Worm (Caenorhabditis elegans) whole organism, L1 larva: Measurements from ENCODE around the gene W03F9.1.

Experiments used
- C04F5.9 ChIP-seq: sonication (generic microtip); optimal IDR thresholded peaks from 2 replicates; lab custom pipeline; 2016; ENCODE audit warnings: missing genetic modification characterization, missing compliant biosample characterization
- F16B12.6 ChIP-seq: fragments of 150-350 bp; optimal IDR thresholded peaks from 2 replicates; lab custom pipeline; 2014; ENCODE audit warnings: missing biosample characterization, missing genetic modification characterization
- Y116A8C.19 ChIP-seq: sonication (generic microtip); optimal IDR thresholded peaks from 2 replicates; lab custom pipeline; 2016; ENCODE audit warnings: missing compliant biosample characterization, missing genetic modification characterization, borderline replicate concordance
- aha-1 ChIP-seq: fragments of 150-350 bp; optimal IDR thresholded peaks from 2 replicates; lab custom pipeline; 2014; ENCODE audit warnings: missing biosample characterization, missing genetic modification characterization
- ceh-8 ChIP-seq: fragments of 200-800 bp; sonication (Bioruptor generic); optimal IDR thresholded peaks from 2 replicates; lab custom pipeline; 2018; ENCODE audit warnings: mild to moderate bottlenecking, missing genetic modification characterization, moderate library complexity, missing compliant biosample characterization
- ceh-90 ChIP-seq: sonication (generic microtip); optimal IDR thresholded peaks from 2 replicates; lab custom pipeline; 2016; ENCODE audit warnings: missing genetic modification characterization, missing compliant biosample characterization
- ces-1 ChIP-seq: fragments of 150-350 bp; optimal IDR thresholded peaks from 2 replicates; lab custom pipeline; 2014; ENCODE audit warnings: missing biosample characterization, missing genetic modification reagents, missing genetic modification characterization
- dsc-1 ChIP-seq: sonication (generic microtip); optimal IDR thresholded peaks from 2 replicates; lab custom pipeline; 2016; ENCODE audit warnings: mild to moderate bottlenecking, missing genetic modification characterization, missing compliant biosample characterization
- efl-1 ChIP-seq, 4 experiments: fragments of 150-350 bp; optimal IDR thresholded peaks in 3 of 4; peaks in 1 of 4; 1 replicate in 1 of 4; 2 replicates in 3 of 4; lab custom pipeline; 2014; ENCODE audit warnings: missing biosample characterization in 2 of 4, missing genetic modification characterization in 2 of 4, missing genetic modification reagents in 2 of 4
- egl-13 ChIP-seq: sonication (generic microtip); optimal IDR thresholded peaks from 2 replicates; lab custom pipeline; 2016; ENCODE audit warnings: missing genotype, missing genetic modification reagents, missing genetic modification characterization, missing compliant biosample characterization
- egl-27 ChIP-seq, 2 experiments: fragments of 150-350 bp in 1 of 2; sonication (generic microtip); optimal IDR thresholded peaks; 3 replicates each; lab custom pipeline; 2017 to 2018; ENCODE audit warnings: missing biosample characterization in 2 of 2, missing genetic modification characterization in 2 of 2, missing genetic modification reagents in 2 of 2
- elt-2 ChIP-seq: sonication (generic microtip); optimal IDR thresholded peaks from 2 replicates; lab custom pipeline; 2016; ENCODE audit warnings: missing genetic modification characterization, mild to moderate bottlenecking, inconsistent platforms, missing compliant biosample characterization, missing genetic modification reagents
- elt-3 ChIP-seq, 6 experiments: fragments of 150-350 bp in 1 of 6; sonication (generic microtip); optimal IDR thresholded peaks; 2 replicates each; lab custom pipeline; 2017 to 2018; ENCODE audit warnings: missing biosample characterization in 6 of 6, missing genetic modification characterization in 6 of 6, inconsistent platforms in 1 of 6
- ets-5 ChIP-seq: fragments of 200-800 bp; sonication (Bioruptor generic); IDR thresholded peaks from 2 replicates; pipeline ENCODE4 v1.3.6; 2022; ENCODE audit warnings: missing genetic modification characterization, missing compliant biosample characterization
- fkh-8 ChIP-seq: sonication (generic microtip); optimal IDR thresholded peaks from 2 replicates; lab custom pipeline; 2016; ENCODE audit warnings: mild to moderate bottlenecking, missing genetic modification characterization, missing compliant biosample characterization
- fos-1 ChIP-seq: fragments of 150-350 bp; optimal IDR thresholded peaks from 2 replicates; lab custom pipeline; 2014; ENCODE audit warnings: missing biosample characterization, missing genetic modification characterization
- grh-1 ChIP-seq: fragments of 200-800 bp; sonication (Bioruptor generic); IDR thresholded peaks from 2 replicates; pipeline ENCODE4 v1.3.6; 2022; ENCODE audit warnings: missing genetic modification reagents, missing genetic modification characterization, missing compliant biosample characterization
- hlh-17 ChIP-seq: fragments of 200-800 bp; sonication (Bioruptor generic); optimal IDR thresholded peaks from 2 replicates; lab custom pipeline; 2018; ENCODE audit warnings: missing genetic modification characterization, mild to moderate bottlenecking, missing compliant biosample characterization, moderate library complexity, borderline replicate concordance
- hlh-4 ChIP-seq: sonication (generic microtip); optimal IDR thresholded peaks from 2 replicates; lab custom pipeline; 2016; ENCODE audit warnings: mild to moderate bottlenecking, missing genetic modification characterization, missing compliant biosample characterization
- hpl-2 ChIP-seq: fragments of 150-350 bp; optimal IDR thresholded peaks from 2 replicates; lab custom pipeline; 2014; ENCODE audit warnings: missing biosample characterization, missing genetic modification reagents, missing genetic modification characterization
- irx-1 ChIP-seq: sonication (generic microtip); optimal IDR thresholded peaks from 2 replicates; lab custom pipeline; 2016; ENCODE audit warnings: missing genetic modification characterization, missing compliant biosample characterization
- lin-15B ChIP-seq: fragments of 150-350 bp; sonication (generic microtip); optimal IDR thresholded peaks from 3 replicates; lab custom pipeline; 2014; ENCODE audit warnings: missing biosample characterization, missing genetic modification characterization
- lin-39 ChIP-seq: fragments of 150-350 bp; optimal IDR thresholded peaks from 2 replicates; lab custom pipeline; 2014; ENCODE audit warnings: missing biosample characterization, missing genetic modification reagents, missing genetic modification characterization
- lir-3 ChIP-seq: sonication (generic microtip); optimal IDR thresholded peaks from 2 replicates; lab custom pipeline; 2016; ENCODE audit warnings: mild to moderate bottlenecking, missing genetic modification characterization, moderate library complexity, missing compliant biosample characterization; ENCODE audit not compliant: poor library complexity
- mdl-1 ChIP-seq, 2 experiments: fragments of 150-350 bp; optimal IDR thresholded peaks; 2 replicates each; lab custom pipeline; 2014 to 2017; ENCODE audit warnings: missing biosample characterization in 2 of 2, missing genetic modification characterization in 2 of 2, inconsistent platforms in 1 of 2
- mep-1 ChIP-seq: fragments of 150-350 bp; optimal IDR thresholded peaks from 2 replicates; lab custom pipeline; 2014; ENCODE audit warnings: missing biosample characterization, missing genetic modification characterization
- nhr-11 ChIP-seq: fragments of 150-350 bp; optimal IDR thresholded peaks from 2 replicates; lab custom pipeline; 2014; ENCODE audit warnings: missing biosample characterization, missing genetic modification characterization
- nhr-237 ChIP-seq: fragments of 150-350 bp; optimal IDR thresholded peaks from 2 replicates; lab custom pipeline; 2014; ENCODE audit warnings: missing biosample characterization, missing genetic modification characterization
- nhr-84 ChIP-seq: sonication (generic microtip); optimal IDR thresholded peaks from 2 replicates; lab custom pipeline; 2017; ENCODE audit warnings: missing biosample characterization, missing genetic modification characterization
- pax-3 ChIP-seq: fragments of 200-800 bp; sonication (Bioruptor generic); optimal IDR thresholded peaks from 2 replicates; lab custom pipeline; 2018; ENCODE audit warnings: mild to moderate bottlenecking, missing genetic modification characterization, moderate library complexity, missing compliant biosample characterization
- skn-1 ChIP-seq: fragments of 150-350 bp; optimal IDR thresholded peaks from 2 replicates; lab custom pipeline; 2014; ENCODE audit warnings: missing biosample characterization, missing genetic modification characterization
- snu-23 ChIP-seq: sonication (generic microtip); optimal IDR thresholded peaks from 2 replicates; lab custom pipeline; 2016; ENCODE audit warnings: missing genetic modification characterization, missing compliant biosample characterization
- unc-98 ChIP-seq: fragments of 200-800 bp; sonication (Bioruptor generic); IDR thresholded peaks from 2 replicates; pipeline ENCODE4 v1.3.6; 2022; ENCODE audit warnings: missing genetic modification characterization, missing compliant biosample characterization

W03F9.1 gene

ce11 chrV:150059-150458 is 23.5 kb upstream of the W03F9.1 start:
- TF ChIP-seq ceh-8: no peak
- TF ChIP-seq hlh-4: no peak
- no peak for TF ChIP-seq nhr-237 (tag; lab: Kevin White, UChicago)
- no peak for TF ChIP-seq egl-27 (tag; optimal IDR thresholded peaks at IDR 0.05; lab: Kevin White, UChicago)
- TF ChIP-seq aha-1 (tag; lab: Kevin White, UChicago): no peak
- TF ChIP-seq pax-3 (tag; lab: Kevin White, UChicago): no peak
- no peak for TF ChIP-seq C04F5.9
- TF ChIP-seq skn-1: no peak
- no peak for TF ChIP-seq unc-98
- TF ChIP-seq hlh-17: no peak
- no peak for TF ChIP-seq irx-1 (tag; lab: Kevin White, UChicago)
- no peak for TF ChIP-seq hpl-2 (GFP tag; lab: Kevin White, UChicago)
- TF ChIP-seq egl-13: no peak

- no peak for TF ChIP-seq grh-1 (GFP tag; lab: Robert Waterston, UW)
Measured at ce11 chrV:145694-146093, 19.2 kb upstream of the W03F9.1 start.

ce11 chrV:144794-145193 is 18.3 kb upstream of the W03F9.1 start, which contains the start of gene srh-82:
Gene srh-82, plus strand, starts transcription at chrV:145094.
- TF ChIP-seq mep-1 (tag; lab: Kevin White, UChicago) (no peak), ets-5 (no peak), efl-1 (optimal IDR thresholded peaks at IDR 0.05; lab: Kevin White, UChicago) (no peak), efl-1 (GFP tag; optimal IDR thresholded peaks at IDR 0.05 in 1 of 2; lab: Kevin White, UChicago) (peak in 1 of 2 experiments; percentile 0)

ce11 chrV:141257-141656 is 14.7 kb upstream of the W03F9.1 start, which contains the start of gene W03F9.11:
Gene W03F9.11, minus strand, starts transcription at chrV:141357.
- TF ChIP-seq lin-39 (tag; lab: Kevin White, UChicago) (no peak), fkh-8 (no peak), elt-2 (tag; lab: Kevin White, UChicago) (no peak), lin-15B (no peak), Y116A8C.19 (tag; lab: Kevin White, UChicago) (no peak), snu-23 (GFP tag; lab: Kevin White, UChicago) (no peak), fos-1 (no peak), F16B12.6 (tag; lab: Kevin White, UChicago) (no peak), lir-3 (tag; lab: Kevin White, UChicago) (no peak), elt-3 (tag; optimal IDR thresholded peaks at IDR 0.05; lab: Kevin White, UChicago) (no peak), irx-1 (tag; lab: Kevin White, UChicago) (no peak), dsc-1 (no peak), grh-1 (GFP tag; lab: Robert Waterston, UW) (no peak), ceh-90 (tag; lab: Kevin White, UChicago) (no peak), nhr-11 (tag; lab: Kevin White, UChicago) (no peak), nhr-84 (tag; lab: Kevin White, UChicago) (no peak), mdl-1 (tag; optimal IDR thresholded peaks at IDR 0.05; lab: Kevin White, UChicago) (no peak)
- TF ChIP-seq, all 84 proteins: peak for 0

- TF ChIP-seq skn-1 (no peak), efl-1 (optimal IDR thresholded peaks at IDR 0.05; lab: Kevin White, UChicago) (no peak), efl-1 (GFP tag; optimal IDR thresholded peaks at IDR 0.05 in 1 of 2; lab: Kevin White, UChicago) (peak in 1 of 2 experiments; percentile 82)
- TF ChIP-seq, all 84 proteins: peak for 1
Measured at ce11 chrV:138592-138991, 12.1 kb upstream of the W03F9.1 start, which contains the start of gene W03F9.9. Gene W03F9.9, plus strand, starts transcription at chrV:138892.

ce11 chrV:137667-138066 is 11.1 kb upstream of the W03F9.1 start:
- TF ChIP-seq efl-1 (optimal IDR thresholded peaks at IDR 0.05; lab: Kevin White, UChicago) (no peak), efl-1 (GFP tag; optimal IDR thresholded peaks at IDR 0.05 in 1 of 2; lab: Kevin White, UChicago) (peak in 1 of 2 experiments; percentile 91), ces-1 (no peak)
